Fruit fly (Drosophila melanogaster): ENCODE measurements around the gene GstZ2.

Gene GstZ2

dm6 chr3R:9419300-9419652 lies 41.2 kb downstream of the GstZ2 start (continued):
- TF ChIP-seq CG17385 (GFP tag; optimal IDR thresholded peaks at IDR 0.05) (peak; percentile 61), Trl (optimal IDR thresholded peaks at IDR 0.05) (peak; percentile 99), Trl (GFP tag; optimal IDR thresholded peaks at IDR 0.05) (peak; percentile 86), HHEX (GFP tag; optimal IDR thresholded peaks at IDR 0.05) (peak; percentile 44), sd (tag; optimal IDR thresholded peaks at IDR 0.05) (peak; percentile 91), CG9437 (GFP tag; optimal IDR thresholded peaks at IDR 0.05) (peak; percentile 68), CG4820 (GFP tag; optimal IDR thresholded peaks at IDR 0.05) (no peak), Dbx (GFP tag; IDR thresholded peaks at IDR 0.05) (no peak), Fer3 (tag; optimal IDR thresholded peaks at IDR 0.05) (peak; percentile 23), CG15514 (GFP tag; optimal IDR thresholded peaks at IDR 0.05) (peak; percentile 36), E2f2 (GFP tag; IDR thresholded peaks at IDR 0.05) (no peak), ac (GFP tag; optimal IDR thresholded peaks at IDR 0.05) (peak; percentile 70), CG32772 (GFP tag; IDR thresholded peaks at IDR 0.05) (no peak), pfk (GFP tag; optimal IDR thresholded peaks at IDR 0.05) (peak; percentile 2), CG34376 (GFP tag; optimal IDR thresholded peaks at IDR 0.05) (peak; percentile 72), CG2120 (GFP tag; optimal IDR thresholded peaks at IDR 0.05) (no peak), Atf-2 (GFP tag; optimal IDR thresholded peaks at IDR 0.05) (no peak), gro (GFP tag; optimal IDR thresholded peaks at IDR 0.05) (peak; percentile 43), CG13123 (GFP tag; optimal IDR thresholded peaks at IDR 0.05) (no peak), oc (tag; optimal IDR thresholded peaks at IDR 0.05) (no peak), CG6683 (GFP tag; optimal IDR thresholded peaks at IDR 0.05) (no peak), CG9609 (GFP tag; optimal IDR thresholded peaks at IDR 0.05) (no peak), sqz (GFP tag; optimal IDR thresholded peaks at IDR 0.05) (peak; percentile 66), HLHmδ (GFP tag; optimal IDR thresholded peaks at IDR 0.05) (peak; percentile 52), Xbp1 (GFP tag; optimal IDR thresholded peaks at IDR 0.05) (peak; percentile 17), ERR (GFP tag; optimal IDR thresholded peaks at IDR 0.05) (peak; percentile 22), CG17361 (GFP tag; IDR thresholded peaks at IDR 0.05) (no peak), ara (GFP tag; IDR thresholded peaks at IDR 0.05) (no peak), chm (GFP tag; IDR thresholded peaks at IDR 0.05) (no peak), Usf (GFP tag; optimal IDR thresholded peaks at IDR 0.05) (no peak), Scr (GFP tag; IDR thresholded peaks at IDR 0.05; ENCODE audit: partially characterized antibody) (no peak), her (GFP tag; optimal IDR thresholded peaks at IDR 0.05) (peak; percentile 61), lmd (GFP tag; IDR thresholded peaks at IDR 0.05) (no peak), Hmr (GFP tag; optimal IDR thresholded peaks at IDR 0.05) (peak; percentile 22)

- TF ChIP-seq eve (GFP tag; optimal IDR thresholded peaks at IDR 0.05): peak in 1 of 2 experiments; percentile 68
- TF ChIP-seq CG30020 (tag; optimal IDR thresholded peaks at IDR 0.05): no peak
- TF ChIP-seq CG15514 (GFP tag; optimal IDR thresholded peaks at IDR 0.05): peak; percentile 7
- peak; percentile 20 for TF ChIP-seq lbe (GFP tag; optimal IDR thresholded peaks at IDR 0.05)
- TF ChIP-seq CG17328 (GFP tag; IDR thresholded peaks at IDR 0.05): no peak
- peak; percentile 5 for TF ChIP-seq CG7556 (GFP tag; optimal IDR thresholded peaks at IDR 0.05)
- TF ChIP-seq CG4820 (GFP tag; optimal IDR thresholded peaks at IDR 0.05): no peak
- no peak for TF ChIP-seq CG16815 (GFP tag; optimal IDR thresholded peaks at IDR 0.05)
- TF ChIP-seq Side (GFP tag; optimal IDR thresholded peaks at IDR 0.05): peak; percentile 25
- TF ChIP-seq lab (GFP tag; optimal IDR thresholded peaks at IDR 0.05): no peak
- no peak for TF ChIP-seq CG9437 (GFP tag; optimal IDR thresholded peaks at IDR 0.05)
- no peak for TF ChIP-seq gcm2 (GFP tag; optimal IDR thresholded peaks at IDR 0.05)
- TF ChIP-seq CG10321 (GFP tag; IDR thresholded peaks at IDR 0.05): no peak
- TF ChIP-seq exex (tag; optimal IDR thresholded peaks at IDR 0.05): peak; percentile 3
- no peak for TF ChIP-seq luna (GFP tag; optimal IDR thresholded peaks at IDR 0.05)
- TF ChIP-seq bsh (GFP tag; optimal IDR thresholded peaks at IDR 0.05): no peak
- TF ChIP-seq CG8281 (tag; optimal IDR thresholded peaks at IDR 0.05): no peak
- TF ChIP-seq vnd (GFP tag; IDR thresholded peaks at IDR 0.05; ENCODE audit: partially characterized antibody): no peak
- TF ChIP-seq CG12104 (GFP tag; optimal IDR thresholded peaks at IDR 0.05): no peak
Observed at dm6 chr3R:9418373-9419299, 41.8 kb downstream of the GstZ2 start.
